Fruit fly (Drosophila melanogaster) whole organism, embryonic: ENCODE results near the gene CG4467.

ENCODE experiments used
- CG10979 ChIP-seq: fragments of 200-800 bp; sonication (Bioruptor generic); optimal IDR thresholded peaks from 2 replicates; lab custom pipeline; 2018; ENCODE audit warnings: missing biosample characterization, mild to moderate bottlenecking, missing genetic modification characterization, moderate library complexity
- CG8765 ChIP-seq: fragments of 200-800 bp; sonication (Bioruptor generic); IDR thresholded peaks from 2 replicates; pipeline ENCODE4 v1.3.6; 2022; ENCODE audit warnings: missing biosample characterization, missing genetic modification characterization
- D19B ChIP-seq: fragments of 200-800 bp; sonication (Bioruptor generic); optimal IDR thresholded peaks from 2 replicates; lab custom pipeline; 2017; ENCODE audit warnings: missing biosample characterization, mild to moderate bottlenecking, missing genetic modification characterization
- HmgD ChIP-seq: fragments of 200-800 bp; sonication (Bioruptor generic); optimal IDR thresholded peaks from 3 replicates; lab custom pipeline; 2016; ENCODE audit warnings: missing biosample characterization, missing genetic modification characterization
- bab2 ChIP-seq: fragments of 200-800 bp; sonication (Bioruptor generic); optimal IDR thresholded peaks from 2 replicates; lab custom pipeline; 2016; ENCODE audit warnings: missing biosample characterization, missing genetic modification characterization
- ci ChIP-seq: fragments of 200-800 bp; sonication (Bioruptor generic); IDR thresholded peaks from 3 replicates; pipeline ENCODE4 v1.3.6; 2022; ENCODE audit warnings: missing biosample characterization, missing genetic modification characterization
- dati ChIP-seq: fragments of 200-800 bp; sonication (Bioruptor generic); IDR thresholded peaks from 2 replicates; pipeline ENCODE4 v1.3.6; 2022; ENCODE audit warnings: missing biosample characterization, missing genetic modification characterization
- gt ChIP-seq: fragments of 200-800 bp; sonication (Bioruptor generic); IDR thresholded peaks from 2 replicates; pipeline ENCODE4 v1.3.6; 2022; ENCODE audit warnings: missing biosample characterization, missing genetic modification characterization
- jigr1 ChIP-seq: fragments of 200-800 bp; sonication (Bioruptor generic); IDR thresholded peaks from 3 replicates; pipeline ENCODE4 v1.3.6; 2022; ENCODE audit warnings: missing biosample characterization, missing genetic modification characterization

DNA sequence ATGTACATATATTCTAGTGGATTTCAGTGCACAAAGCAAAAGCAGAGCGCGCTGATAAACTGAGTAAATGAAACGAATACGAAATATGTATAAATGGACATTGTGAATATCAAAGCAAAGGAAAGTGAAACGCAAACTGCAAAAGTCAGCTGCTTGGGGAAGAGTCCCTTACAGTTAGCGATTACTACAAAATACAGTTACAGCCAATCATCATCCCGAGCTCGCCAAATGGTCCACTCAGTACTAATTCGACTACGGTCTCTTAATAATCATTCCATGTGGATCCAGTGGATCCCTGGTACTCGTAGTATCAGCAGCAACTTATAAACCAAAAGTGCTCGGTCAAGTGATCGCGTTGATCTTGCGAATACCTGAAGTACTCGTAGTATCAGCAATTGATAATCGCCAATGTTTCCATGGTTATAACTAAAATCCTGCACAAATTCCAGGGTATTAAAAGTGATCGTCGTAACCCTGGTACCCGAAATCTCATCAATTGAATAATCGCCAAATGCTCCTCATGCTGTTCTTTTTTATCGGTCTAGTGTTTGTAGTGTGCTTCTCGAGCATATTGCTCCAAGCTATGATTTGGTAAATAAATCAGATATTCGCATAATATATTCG, 66.9 kb downstream of the CG4467 start:
- no peak for TF ChIP-seq jigr1 (GFP tag; lab: Robert Waterston, UW)
- TF ChIP-seq ci (GFP tag; lab: Robert Waterston, UW) = no peak
- no peak for TF ChIP-seq gt
- no peak for TF ChIP-seq CG10979 (tag; lab: Kevin White, UChicago)
- peak; percentile 69 for TF ChIP-seq D19B (GFP tag; lab: Kevin White, UChicago)
- no peak for TF ChIP-seq bab2 (GFP tag; lab: Kevin White, UChicago)
- no peak for TF ChIP-seq HmgD (GFP tag; lab: Kevin White, UChicago)
- TF ChIP-seq CG8765 (GFP tag; lab: Robert Waterston, UW) = no peak
- TF ChIP-seq dati (GFP tag; lab: Robert Waterston, UW) = no peak
